Fruit fly (Drosophila melanogaster): ENCODE measurements around the gene Men.
A peak's percentile ranks its signal among the peaks of the same experiment; 100 is the strongest.

DNA sequence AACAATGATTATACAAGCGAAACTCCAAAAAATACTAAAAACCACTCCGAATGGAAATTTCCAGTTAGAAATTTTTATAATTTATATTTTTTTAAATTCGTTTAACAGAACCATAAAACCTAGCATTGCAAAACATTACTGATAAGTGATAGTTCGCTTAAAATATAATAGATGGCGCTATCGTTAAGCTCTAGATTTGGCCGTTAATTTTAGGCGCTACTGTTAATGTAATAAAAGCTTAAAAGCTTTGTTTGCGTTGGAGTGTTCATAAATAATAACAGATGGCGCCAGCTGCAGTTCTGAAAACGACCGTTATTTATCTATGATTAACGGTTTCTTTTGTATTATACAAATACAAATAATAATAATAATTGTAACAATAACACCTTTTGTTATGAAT is 1.5 kb upstream of the Men start:
- TF ChIP-seq Crg-1 (GFP tag; optimal IDR thresholded peaks at IDR 0.05), result peak; percentile 11
- no peak for TF ChIP-seq Mnt (GFP tag; optimal IDR thresholded peaks at IDR 0.05)
- TF ChIP-seq bab1 (GFP tag; optimal IDR thresholded peaks at IDR 0.05), result peak; percentile 31
- TF ChIP-seq CG1620 (GFP tag; optimal IDR thresholded peaks at IDR 0.05), result peak; percentile 6
